Worm (Caenorhabditis elegans) whole organism, young adult: ENCODE measurements around the gene fask-1.

Experiments
- B0035.1 ChIP-seq: sonication (generic microtip); optimal IDR thresholded peaks from 2 replicates; lab custom pipeline; 2016; ENCODE audit warnings: missing genetic modification characterization, mild to moderate bottlenecking, missing compliant biosample characterization, missing genotype, missing genetic modification reagents
- B0261.1 ChIP-seq: sonication (generic microtip); optimal IDR thresholded peaks from 2 replicates; lab custom pipeline; 2016; ENCODE audit warnings: mild to moderate bottlenecking, missing genetic modification characterization, moderate library complexity, missing compliant biosample characterization
- C17E4.6 ChIP-seq: fragments of 200-800 bp; sonication (Bioruptor generic); IDR thresholded peaks from 2 replicates; pipeline ENCODE4 v1.3.6; 2022; ENCODE audit warnings: missing genetic modification reagents, missing genetic modification characterization, missing compliant biosample characterization
- D2030.7 ChIP-seq: fragments of 200-800 bp; sonication (Bioruptor generic); IDR thresholded peaks from 2 replicates; pipeline ENCODE4 v1.3.6; 2022; ENCODE audit warnings: missing genetic modification reagents, missing genetic modification characterization, missing compliant biosample characterization
- F10E7.11 ChIP-seq: sonication (generic microtip); optimal IDR thresholded peaks from 2 replicates; lab custom pipeline; 2017; ENCODE audit warnings: mild to moderate bottlenecking, missing genetic modification characterization, moderate library complexity, missing compliant biosample characterization
- F33H1.4 ChIP-seq: fragments of 200-800 bp; sonication (Bioruptor generic); IDR thresholded peaks from 2 replicates; pipeline ENCODE4 v1.3.6; 2022; ENCODE audit warnings: missing genetic modification reagents, missing genetic modification characterization, missing compliant biosample characterization
- F49E8.2 ChIP-seq: sonication (generic microtip); optimal IDR thresholded peaks from 3 replicates; lab custom pipeline; 2017; ENCODE audit warnings: missing genetic modification characterization, mild to moderate bottlenecking, missing compliant biosample characterization, antibody characterized with exemption, moderate library complexity; ENCODE audit not compliant: insufficient read depth
- F52B5.7 ChIP-seq: sonication (generic microtip); optimal IDR thresholded peaks from 2 replicates; lab custom pipeline; 2016; ENCODE audit warnings: mild to moderate bottlenecking, missing genetic modification characterization, missing compliant biosample characterization
- F57A8.1 ChIP-seq: fragments of 200-800 bp; sonication (Bioruptor generic); optimal IDR thresholded peaks from 2 replicates; lab custom pipeline; 2018; ENCODE audit warnings: mild to moderate bottlenecking, missing genetic modification characterization, moderate library complexity, missing compliant biosample characterization
- F57C9.4 ChIP-seq: sonication (generic microtip); optimal IDR thresholded peaks from 2 replicates; lab custom pipeline; 2017; ENCODE audit warnings: mild to moderate bottlenecking, missing genetic modification characterization, missing compliant biosample characterization
- K11D2.4 ChIP-seq: fragments of 200-800 bp; sonication (Bioruptor generic); IDR thresholded peaks from 2 replicates; pipeline ENCODE4 v1.3.6; 2022; ENCODE audit warnings: missing genetic modification reagents, missing genetic modification characterization, missing compliant biosample characterization
- Y53F4B.3 ChIP-seq: fragments of 200-800 bp; sonication (Bioruptor generic); IDR thresholded peaks from 2 replicates; pipeline ENCODE4 v1.3.6; 2022; ENCODE audit warnings: missing genetic modification reagents, missing genetic modification characterization, missing compliant biosample characterization
- Y53G8AR.9 ChIP-seq: fragments of 200-800 bp; sonication (Bioruptor generic); conservative IDR thresholded peaks from 2 replicates; pipeline ENCODE4 v1.3.6; 2022; ENCODE audit warnings: missing genetic modification reagents, missing genetic modification characterization, missing compliant biosample characterization
- Y67H2A.10 ChIP-seq: fragments of 200-800 bp; sonication (Bioruptor generic); conservative IDR thresholded peaks from 2 replicates; pipeline ENCODE4 v1.3.6; 2022; ENCODE audit warnings: missing genetic modification reagents, missing genetic modification characterization, missing compliant biosample characterization
- ZK185.1 ChIP-seq: sonication (generic microtip); optimal IDR thresholded peaks from 2 replicates; lab custom pipeline; 2016; ENCODE audit warnings: mild to moderate bottlenecking, missing genetic modification characterization, missing compliant biosample characterization; ENCODE audit not compliant: poor library complexity, severe bottlenecking
- ama-1 ChIP-seq, 3 experiments: fragments of 150-350 bp in 1 of 3; sonication (generic microtip) in 2 of 3; optimal IDR thresholded peaks; 2 replicates each; lab custom pipeline; 2014 to 2018; ENCODE audit warnings: missing biosample characterization in 2 of 3, missing genetic modification characterization in 2 of 3, missing genetic modification reagents in 2 of 3
- aptf-3 ChIP-seq: fragments of 200-800 bp; sonication (Bioruptor generic); IDR thresholded peaks from 2 replicates; pipeline ENCODE4 v1.3.6; 2022; ENCODE audit warnings: missing genetic modification characterization, missing compliant biosample characterization
- athp-1 ChIP-seq: sonication (generic microtip); optimal IDR thresholded peaks from 2 replicates; lab custom pipeline; 2017; ENCODE audit warnings: mild to moderate bottlenecking, missing genetic modification characterization, missing compliant biosample characterization
- attf-3 ChIP-seq: fragments of 200-800 bp; sonication (Bioruptor generic); conservative IDR thresholded peaks from 2 replicates; pipeline ENCODE4 v1.3.6; 2022; ENCODE audit warnings: missing genetic modification reagents, missing genetic modification characterization, missing compliant biosample characterization
- bed-2 ChIP-seq: fragments of 200-800 bp; sonication (Bioruptor generic); IDR thresholded peaks from 2 replicates; pipeline ENCODE4 v1.3.6; 2022; ENCODE audit warnings: missing genetic modification reagents, missing genetic modification characterization, missing compliant biosample characterization
- cebp-2 ChIP-seq: fragments of 200-800 bp; sonication (Bioruptor generic); IDR thresholded peaks from 2 replicates; pipeline ENCODE4 v1.3.6; 2022; ENCODE audit warnings: missing genetic modification characterization, missing compliant biosample characterization
- ceh-27 ChIP-seq: fragments of 200-800 bp; sonication (Bioruptor generic); optimal IDR thresholded peaks from 2 replicates; lab custom pipeline; 2018; ENCODE audit warnings: mild to moderate bottlenecking, missing genetic modification characterization, moderate library complexity, missing compliant biosample characterization
- efl-1 ChIP-seq: fragments of 150-350 bp; optimal IDR thresholded peaks from 2 replicates; lab custom pipeline; 2014; ENCODE audit warnings: missing biosample characterization, missing genetic modification reagents, missing genetic modification characterization
- ekl-4 ChIP-seq: fragments of 200-800 bp; sonication (Bioruptor generic); IDR thresholded peaks from 2 replicates; pipeline ENCODE4 v1.3.6; 2022; ENCODE audit warnings: missing genetic modification reagents, missing genetic modification characterization, missing compliant biosample characterization
- ets-4 ChIP-seq: fragments of 200-800 bp; sonication (Bioruptor generic); optimal IDR thresholded peaks from 2 replicates; lab custom pipeline; 2018; ENCODE audit warnings: mild to moderate bottlenecking, missing genetic modification characterization, missing compliant biosample characterization
- hrde-1 ChIP-seq: sonication (generic microtip); optimal IDR thresholded peaks from 2 replicates; lab custom pipeline; 2016; ENCODE audit warnings: missing genetic modification characterization, mild to moderate bottlenecking, missing compliant biosample characterization, moderate library complexity, missing genotype, missing genetic modification reagents, borderline replicate concordance
- hsf-1 ChIP-seq: fragments of 200-800 bp; sonication (Bioruptor generic); IDR thresholded peaks from 2 replicates; pipeline ENCODE4 v1.3.6; 2022; ENCODE audit warnings: missing genetic modification reagents, missing genetic modification characterization, missing compliant biosample characterization
- lag-1 ChIP-seq: fragments of 200-800 bp; sonication (Bioruptor generic); IDR thresholded peaks from 2 replicates; pipeline ENCODE4 v1.3.6; 2022; ENCODE audit warnings: missing genetic modification reagents, missing genetic modification characterization, missing compliant biosample characterization
- let-607 ChIP-seq, 2 experiments: fragments of 200-800 bp in 1 of 2; sonication (Bioruptor generic) in 1 of 2; sonication (generic microtip) in 1 of 2; optimal IDR thresholded peaks; 2 replicates each; lab custom pipeline; 2016 to 2018; ENCODE audit warnings: mild to moderate bottlenecking in 2 of 2, missing compliant biosample characterization in 2 of 2, missing genetic modification characterization in 2 of 2, moderate library complexity in 2 of 2, missing genotype in 1 of 2
- lin-40 ChIP-seq: sonication (generic microtip); optimal IDR thresholded peaks from 2 replicates; lab custom pipeline; 2016; ENCODE audit warnings: missing genetic modification characterization, mild to moderate bottlenecking, missing compliant biosample characterization, missing genotype, missing genetic modification reagents
- lin-54 ChIP-seq: fragments of 200-800 bp; sonication (Bioruptor generic); optimal IDR thresholded peaks from 2 replicates; lab custom pipeline; 2018; ENCODE audit warnings: mild to moderate bottlenecking, missing genetic modification characterization, missing compliant biosample characterization
- madf-8 ChIP-seq: fragments of 200-800 bp; sonication (Bioruptor generic); conservative IDR thresholded peaks from 2 replicates; pipeline ENCODE4 v1.3.6; 2022; ENCODE audit warnings: missing genetic modification reagents, missing genetic modification characterization, missing compliant biosample characterization
- mes-4 ChIP-seq: sonication (generic microtip); optimal IDR thresholded peaks from 2 replicates; lab custom pipeline; 2016; ENCODE audit warnings: missing genotype, missing genetic modification characterization, missing compliant biosample characterization
- nfyb-1 ChIP-seq: fragments of 200-800 bp; sonication (Bioruptor generic); IDR thresholded peaks from 2 replicates; pipeline ENCODE4 v1.3.6; 2022; ENCODE audit warnings: missing genetic modification reagents, missing genetic modification characterization, missing compliant biosample characterization
- nhr-120 ChIP-seq: fragments of 200-800 bp; sonication (Bioruptor generic); IDR thresholded peaks from 2 replicates; pipeline ENCODE4 v1.3.6; 2022; ENCODE audit warnings: missing genetic modification characterization, missing compliant biosample characterization
- nhr-27 ChIP-seq: fragments of 200-800 bp; sonication (Bioruptor generic); optimal IDR thresholded peaks from 2 replicates; lab custom pipeline; 2018; ENCODE audit warnings: mild to moderate bottlenecking, missing genetic modification characterization, moderate library complexity, missing compliant biosample characterization
- nhr-90 ChIP-seq: sonication (generic microtip); optimal IDR thresholded peaks from 2 replicates; lab custom pipeline; 2016; ENCODE audit warnings: missing genotype, mild to moderate bottlenecking, missing genetic modification characterization, missing compliant biosample characterization
- pbrm-1 ChIP-seq: fragments of 200-800 bp; sonication (Bioruptor generic); IDR thresholded peaks from 2 replicates; pipeline ENCODE4 v1.3.6; 2022; ENCODE audit warnings: missing genetic modification reagents, missing genetic modification characterization, missing compliant biosample characterization
- rcor-1 ChIP-seq: fragments of 200-800 bp; sonication (Bioruptor generic); IDR thresholded peaks from 2 replicates; pipeline ENCODE4 v1.3.6; 2022; ENCODE audit warnings: missing genetic modification reagents, missing genetic modification characterization, missing compliant biosample characterization
- rec-8 ChIP-seq, 2 experiments: sonication (generic microtip); optimal IDR thresholded peaks; 2 replicates each; lab custom pipeline; 2016; ENCODE audit warnings: mild to moderate bottlenecking in 2 of 2, missing genetic modification characterization in 2 of 2, missing genetic modification reagents in 2 of 2, missing genotype in 2 of 2, missing biosample characterization in 1 of 2, missing compliant biosample characterization in 1 of 2, moderate library complexity in 1 of 2
- repo-1 ChIP-seq: sonication (generic microtip); optimal IDR thresholded peaks from 2 replicates; lab custom pipeline; 2017; ENCODE audit warnings: mild to moderate bottlenecking, missing genetic modification characterization, missing compliant biosample characterization
- snpc-3.4 ChIP-seq: sonication (generic microtip); optimal IDR thresholded peaks from 2 replicates; lab custom pipeline; 2017; ENCODE audit warnings: missing genetic modification characterization, mild to moderate bottlenecking, missing compliant biosample characterization, antibody characterized with exemption, moderate library complexity, missing genotype, missing genetic modification reagents
- somi-1 ChIP-seq: fragments of 200-800 bp; sonication (Bioruptor generic); optimal IDR thresholded peaks from 2 replicates; lab custom pipeline; 2018; ENCODE audit warnings: mild to moderate bottlenecking, missing genetic modification characterization, missing compliant biosample characterization
- tlf-1 ChIP-seq: fragments of 200-800 bp; sonication (Bioruptor generic); optimal IDR thresholded peaks from 2 replicates; lab custom pipeline; 2018; ENCODE audit warnings: mild to moderate bottlenecking, missing genetic modification characterization, missing compliant biosample characterization
- unc-130 ChIP-seq: sonication (generic microtip); optimal IDR thresholded peaks from 2 replicates; lab custom pipeline; 2016; ENCODE audit warnings: missing genetic modification reagents, missing genetic modification characterization, missing compliant biosample characterization
- ztf-18 ChIP-seq: sonication (generic microtip); optimal IDR thresholded peaks from 2 replicates; lab custom pipeline; 2016; ENCODE audit warnings: missing genotype, mild to moderate bottlenecking, missing genetic modification characterization, missing compliant biosample characterization
- ztf-26 ChIP-seq: sonication (generic microtip); optimal IDR thresholded peaks from 2 replicates; lab custom pipeline; 2017; ENCODE audit warnings: missing genetic modification characterization, missing compliant biosample characterization
- ztf-3 ChIP-seq: fragments of 200-800 bp; sonication (Bioruptor generic); optimal IDR thresholded peaks from 2 replicates; lab custom pipeline; 2018; ENCODE audit warnings: mild to moderate bottlenecking, missing genetic modification characterization, missing compliant biosample characterization

Gene fask-1

ce11 chrIV:13096778-13097177, 3.7 kb upstream of the fask-1 start (continued):
- TF ChIP-seq mes-4 (tag; lab: Kevin White, UChicago) (no peak), efl-1 (GFP tag; lab: Kevin White, UChicago) (no peak), nhr-90 (tag; lab: Kevin White, UChicago) (peak; percentile 4), Y53F4B.3 (GFP tag; lab: Robert Waterston, UW) (no peak), ztf-3 (no peak), Y53G8AR.9 (GFP tag; lab: Robert Waterston, UW) (no peak; the same call in 1 of the 2 replicates), lag-1 (no peak), nfyb-1 (GFP tag; lab: Robert Waterston, UW) (0 out of 2 replicates have a peak, but pooled peaks have one; percentile 7), let-607 (tag; optimal IDR thresholded peaks at IDR 0.05; lab: Kevin White, UChicago) (no peak), ama-1 (optimal IDR thresholded peaks at IDR 0.05; lab: Kevin White, UChicago) (no peak), ama-1 (GFP tag; optimal IDR thresholded peaks at IDR 0.05; lab: Kevin White, UChicago) (peak in 1 of 2 experiments; percentile 90), C17E4.6 (GFP tag; lab: Robert Waterston, UW) (no peak), hsf-1 (GFP tag; lab: Robert Waterston, UW) (peak; percentile 66; the same call in 1 of the 2 replicates), rcor-1 (no peak), snpc-3.4 (tag; lab: Kevin White, UChicago) (peak; percentile 34), F52B5.7 (no peak), B0035.1 (tag; lab: Kevin White, UChicago) (peak; percentile 2), F57C9.4 (tag; lab: Kevin White, UChicago) (no peak), hrde-1 (tag; lab: Kevin White, UChicago) (peak; percentile 88), ets-4 (GFP tag; lab: Kevin White, UChicago) (no peak), ztf-26 (tag; lab: Kevin White, UChicago) (no peak), ekl-4 (GFP tag; lab: Robert Waterston, UW) (0 out of 2 replicates have a peak, but pooled peaks have one; percentile 30), F49E8.2 (tag; lab: Kevin White, UChicago) (peak; percentile 86), F57A8.1 (GFP tag; lab: Kevin White, UChicago) (no peak), F33H1.4 (GFP tag; lab: Robert Waterston, UW) (no peak), Y67H2A.10 (GFP tag; lab: Robert Waterston, UW) (no peak), ztf-18 (tag; lab: Kevin White, UChicago) (no peak), B0261.1 (tag; lab: Kevin White, UChicago) (no peak), rec-8 (tag; optimal IDR thresholded peaks at IDR 0.05; lab: Kevin White, UChicago) (peak in 1 of 2 experiments; percentile 4), athp-1 (tag; lab: Kevin White, UChicago) (peak; percentile 48), attf-3 (GFP tag; lab: Robert Waterston, UW) (peak; percentile 35; the same call in 1 of the 2 replicates), nhr-27 (tag; lab: Kevin White, UChicago) (no peak), cebp-2 (GFP tag; lab: Robert Waterston, UW) (no peak), somi-1 (GFP tag; lab: Kevin White, UChicago) (no peak), tlf-1 (GFP tag; lab: Kevin White, UChicago) (no peak), ZK185.1 (tag; lab: Kevin White, UChicago) (peak; percentile 60), lin-40 (tag; lab: Kevin White, UChicago) (no peak), madf-8 (GFP tag; lab: Robert Waterston, UW) (no peak), pbrm-1 (GFP tag; lab: Robert Waterston, UW) (no peak), unc-130 (GFP tag; lab: Kevin White, UChicago) (no peak), repo-1 (tag; lab: Kevin White, UChicago) (peak; percentile 34), aptf-3 (GFP tag; lab: Robert Waterston, UW) (no peak), D2030.7 (GFP tag; lab: Robert Waterston, UW) (peak; percentile 20; the same call in 1 of the 2 replicates), ceh-27 (GFP tag; lab: Kevin White, UChicago) (no peak), lin-54 (GFP tag; lab: Kevin White, UChicago) (peak; percentile 8), bed-2 (GFP tag; lab: Robert Waterston, UW) (no peak), F10E7.11 (no peak), nhr-120 (no peak), K11D2.4 (GFP tag; lab: Robert Waterston, UW) (no peak)
